Worm (Caenorhabditis elegans) whole organism, early embryonic: ENCODE measurements around the gene ZK131.11.
"Not testable (repeated sequence)": the region's sequence is repeated elsewhere in the genome, so short reads cannot be mapped to it uniquely, and the experiment has no call there.

ENCODE experiments used
- B0310.2 ChIP-seq: sonication (generic microtip); optimal IDR thresholded peaks from 2 replicates; lab custom pipeline; 2016; ENCODE audit warnings: mild to moderate bottlenecking, missing genetic modification characterization, missing compliant biosample characterization
- F13C5.2 ChIP-seq: sonication (generic microtip); optimal IDR thresholded peaks from 2 replicates; lab custom pipeline; 2017; ENCODE audit warnings: mild to moderate bottlenecking, missing genetic modification characterization, inconsistent platforms, missing compliant biosample characterization
- aly-1 ChIP-seq: sonication (generic microtip); optimal IDR thresholded peaks from 2 replicates; lab custom pipeline; 2016; ENCODE audit warnings: missing genetic modification characterization, missing compliant biosample characterization
- ama-1 ChIP-seq: fragments of 150-350 bp; optimal IDR thresholded peaks from 2 replicates; lab custom pipeline; 2014
- ceh-13 ChIP-seq: fragments of 200-800 bp; sonication (Bioruptor generic); optimal IDR thresholded peaks from 2 replicates; lab custom pipeline; 2018; ENCODE audit warnings: mild to moderate bottlenecking, missing genetic modification characterization, missing compliant biosample characterization
- ceh-36 ChIP-seq: sonication (generic microtip); optimal IDR thresholded peaks from 2 replicates; lab custom pipeline; 2016; ENCODE audit warnings: missing genetic modification characterization, inconsistent platforms, missing compliant biosample characterization
- ets-7 ChIP-seq: sonication (generic microtip); optimal IDR thresholded peaks from 2 replicates; lab custom pipeline; 2016; ENCODE audit warnings: missing genotype, missing genetic modification characterization, missing compliant biosample characterization
- flt-1 ChIP-seq: fragments of 200-800 bp; sonication (Bioruptor generic); IDR thresholded peaks from 2 replicates; pipeline ENCODE4 v1.3.6; 2022; ENCODE audit warnings: missing genetic modification characterization, missing compliant biosample characterization
- hmbx-1 ChIP-seq: sonication (generic microtip); optimal IDR thresholded peaks from 2 replicates; lab custom pipeline; 2016; ENCODE audit warnings: mild to moderate bottlenecking, missing genetic modification characterization, missing compliant biosample characterization
- hmg-4 ChIP-seq: fragments of 200-800 bp; sonication (Bioruptor generic); optimal IDR thresholded peaks from 2 replicates; lab custom pipeline; 2018; ENCODE audit warnings: mild to moderate bottlenecking, missing genetic modification characterization, missing compliant biosample characterization
- hnd-1 ChIP-seq: sonication (generic microtip); optimal IDR thresholded peaks from 2 replicates; lab custom pipeline; 2016; ENCODE audit warnings: missing genetic modification characterization, missing compliant biosample characterization
- pes-1 ChIP-seq: fragments of 200-800 bp; sonication (Bioruptor generic); IDR thresholded peaks from 2 replicates; pipeline ENCODE4 v1.3.6; 2022; ENCODE audit warnings: missing genetic modification reagents, missing genetic modification characterization, missing compliant biosample characterization
- scrt-1 ChIP-seq: fragments of 200-800 bp; sonication (Bioruptor generic); IDR thresholded peaks from 2 replicates; pipeline ENCODE4 v1.3.6; 2022; ENCODE audit warnings: missing genetic modification characterization, missing compliant biosample characterization
- sea-1 ChIP-seq: fragments of 200-800 bp; sonication (Bioruptor generic); conservative IDR thresholded peaks from 2 replicates; pipeline ENCODE4 v1.3.6; 2022; ENCODE audit warnings: missing genetic modification characterization, missing compliant biosample characterization
- tbx-11 ChIP-seq: fragments of 200-800 bp; sonication (Bioruptor generic); IDR thresholded peaks from 2 replicates; pipeline ENCODE4 v1.3.6; 2022; ENCODE audit warnings: missing genetic modification characterization, missing compliant biosample characterization
- tbx-37 ChIP-seq: fragments of 200-800 bp; sonication (Bioruptor generic); conservative IDR thresholded peaks from 2 replicates; pipeline ENCODE4 v1.3.6; 2022; ENCODE audit warnings: missing genetic modification reagents, missing genetic modification characterization, missing compliant biosample characterization
- tra-4 ChIP-seq: sonication (generic microtip); optimal IDR thresholded peaks from 2 replicates; lab custom pipeline; 2017; ENCODE audit warnings: missing genetic modification characterization, missing compliant biosample characterization

Gene ZK131.11

ce11 chrII:13818043-13818442 is 26.0 kb downstream of the ZK131.11 start, which contains the start of gene his-16:
Gene his-16, minus strand, starts transcription at chrII:13818143.
- not testable (repeated sequence) for TF ChIP-seq ama-1 (lab: Kevin White, UChicago); F13C5.2; tbx-37 (GFP tag; lab: Robert Waterston, UW)

- peak; percentile 65 for TF ChIP-seq pes-1 (GFP tag; lab: Robert Waterston, UW)
Observed at ce11 chrII:13824570-13824969, 32.5 kb downstream of the ZK131.11 start.

ce11 chrII:13828597-13828996 is 36.6 kb downstream of the ZK131.11 start, which contains the start of gene his-42:
Gene his-42, minus strand, starts transcription at chrII:13828697.
- TF ChIP-seq F13C5.2 (no peak), hnd-1 (tag; lab: Kevin White, UChicago) (no peak), tbx-37 (GFP tag; lab: Robert Waterston, UW) (no peak), tbx-11 (GFP tag; lab: Robert Waterston, UW) (no peak), sea-1 (GFP tag; lab: Robert Waterston, UW) (no peak)

ce11 chrII:13829123-13829996 is 37.3 kb downstream of the ZK131.11 start:
- TF ChIP-seq pes-1 (GFP tag; lab: Robert Waterston, UW) = 0 out of 2 replicates have a peak, but pooled peaks have one; percentile 37
- TF ChIP-seq sea-1 (GFP tag; lab: Robert Waterston, UW) = 0 out of 2 replicates have a peak, but pooled peaks have one; percentile 24
- TF ChIP-seq hmg-4 (GFP tag; lab: Kevin White, UChicago) = peak; percentile 6

ce11 chrII:13830255-13830654 is 38.2 kb downstream of the ZK131.11 start, which contains the start of gene F08G2.4:
Gene F08G2.4, plus strand, starts transcription at chrII:13830602.
- TF ChIP-seq F13C5.2 (no peak), pes-1 (GFP tag; lab: Robert Waterston, UW) (no peak), ceh-13 (GFP tag; lab: Kevin White, UChicago) (no peak), sea-1 (GFP tag; lab: Robert Waterston, UW) (no peak), ama-1 (lab: Kevin White, UChicago) (no peak), flt-1 (GFP tag; lab: Robert Waterston, UW) (no peak), tra-4 (tag; lab: Kevin White, UChicago) (no peak), ets-7 (tag; lab: Kevin White, UChicago) (no peak), hnd-1 (tag; lab: Kevin White, UChicago) (no peak), ceh-36 (tag; lab: Kevin White, UChicago) (no peak), hmg-4 (GFP tag; lab: Kevin White, UChicago) (no peak), hmbx-1 (tag; lab: Kevin White, UChicago) (no peak), B0310.2 (tag; lab: Kevin White, UChicago) (no peak), scrt-1 (GFP tag; lab: Robert Waterston, UW) (no peak), tbx-11 (GFP tag; lab: Robert Waterston, UW) (no peak), tbx-37 (GFP tag; lab: Robert Waterston, UW) (no peak), aly-1 (tag; lab: Kevin White, UChicago) (no peak)

- no peak for TF ChIP-seq ceh-36 (tag; lab: Kevin White, UChicago)
- TF ChIP-seq F13C5.2 = no peak
Observed at ce11 chrII:13833505-13833904, 41.5 kb downstream of the ZK131.11 start, which contains the start of gene F08G2.5. Gene F08G2.5, minus strand, starts transcription at chrII:13833631.

- TF ChIP-seq pes-1 (GFP tag; lab: Robert Waterston, UW) (peak; percentile 88), hmg-4 (GFP tag; lab: Kevin White, UChicago) (peak; percentile 91), aly-1 (tag; lab: Kevin White, UChicago) (peak; percentile 32), hnd-1 (tag; lab: Kevin White, UChicago) (peak; percentile 63), tbx-37 (GFP tag; lab: Robert Waterston, UW) (peak; percentile 74), tbx-11 (GFP tag; lab: Robert Waterston, UW) (peak; percentile 82), F13C5.2 (peak; percentile 85), hmbx-1 (tag; lab: Kevin White, UChicago) (peak; percentile 30), tra-4 (tag; lab: Kevin White, UChicago) (no peak), ceh-36 (tag; lab: Kevin White, UChicago) (peak; percentile 72), scrt-1 (GFP tag; lab: Robert Waterston, UW) (peak; percentile 84), B0310.2 (tag; lab: Kevin White, UChicago) (peak; percentile 67), ceh-13 (GFP tag; lab: Kevin White, UChicago) (peak; percentile 60), ama-1 (lab: Kevin White, UChicago) (no peak), sea-1 (GFP tag; lab: Robert Waterston, UW) (peak; percentile 89), ets-7 (tag; lab: Kevin White, UChicago) (peak; percentile 53), flt-1 (GFP tag; lab: Robert Waterston, UW) (peak; percentile 81)
Observed at ce11 chrII:13834380-13835194, 42.6 kb downstream of the ZK131.11 start.
